Fruit fly (Drosophila melanogaster) whole organism, embryonic: ENCODE results near the gene CG34332.

Experiments used
- Atf-2 ChIP-seq: fragments of 200-800 bp; sonication (Bioruptor generic); optimal IDR thresholded peaks from 2 replicates; lab custom pipeline; 2016; ENCODE audit warnings: missing biosample characterization, missing genetic modification characterization
- CG10267 ChIP-seq: fragments of 200-800 bp; sonication (Bioruptor generic); optimal IDR thresholded peaks from 2 replicates; lab custom pipeline; 2018; ENCODE audit warnings: missing biosample characterization, mild to moderate bottlenecking, missing genetic modification characterization, moderate library complexity
- CG10366 ChIP-seq: fragments of 200-800 bp; sonication (Bioruptor generic); IDR thresholded peaks from 2 replicates; pipeline ENCODE4 v1.3.6; 2022; ENCODE audit warnings: missing biosample characterization, missing genetic modification characterization
- CG10654 ChIP-seq: fragments of 200-800 bp; sonication (Bioruptor generic); optimal IDR thresholded peaks from 2 replicates; lab custom pipeline; 2016; ENCODE audit warnings: missing biosample characterization, missing genetic modification characterization
- CG11695 ChIP-seq: fragments of 200-800 bp; sonication (Bioruptor generic); IDR thresholded peaks from 3 replicates; pipeline ENCODE4 v1.3.6; 2022; ENCODE audit warnings: missing biosample characterization, missing genetic modification characterization
- CG12236 ChIP-seq: fragments of 200-800 bp; sonication (Bioruptor generic); optimal IDR thresholded peaks from 2 replicates; lab custom pipeline; 2016; ENCODE audit warnings: missing biosample characterization, missing genetic modification characterization
- CG13424 ChIP-seq: fragments of 200-800 bp; sonication (Bioruptor generic); optimal IDR thresholded peaks from 2 replicates; lab custom pipeline; 2019; ENCODE audit warnings: missing biosample characterization, mild to moderate bottlenecking, missing genetic modification characterization, moderate library complexity
- CG13775 ChIP-seq: fragments of 200-800 bp; sonication (Bioruptor generic); optimal IDR thresholded peaks from 3 replicates; lab custom pipeline; 2017; ENCODE audit warnings: missing biosample characterization, mild to moderate bottlenecking, missing genetic modification characterization
- CG14710 ChIP-seq: fragments of 200-800 bp; sonication (Bioruptor generic); optimal IDR thresholded peaks from 3 replicates; lab custom pipeline; 2019; ENCODE audit warnings: missing biosample characterization, mild to moderate bottlenecking, missing genetic modification characterization, moderate library complexity
- CG16779 ChIP-seq: fragments of 200-800 bp; sonication (Bioruptor generic); IDR thresholded peaks from 2 replicates; pipeline ENCODE4 v1.3.6; 2022; ENCODE audit warnings: missing biosample characterization, missing genetic modification characterization
- CG17361 ChIP-seq: fragments of 200-800 bp; sonication (Bioruptor generic); IDR thresholded peaks from 3 replicates; pipeline ENCODE4 v1.3.6; 2022; ENCODE audit warnings: missing biosample characterization, missing genetic modification characterization
- CG30020 ChIP-seq: fragments of 200-800 bp; optimal IDR thresholded peaks from 2 replicates; lab custom pipeline; 2019; ENCODE audit warnings: missing biosample characterization, mild to moderate bottlenecking, missing genetic modification characterization, moderate library complexity
- CG30431 ChIP-seq: fragments of 200-800 bp; sonication (Bioruptor generic); optimal IDR thresholded peaks from 2 replicates; lab custom pipeline; 2017; ENCODE audit warnings: missing biosample characterization, missing genetic modification characterization
- CG31388 ChIP-seq: fragments of 200-800 bp; sonication (Bioruptor generic); optimal IDR thresholded peaks from 2 replicates; lab custom pipeline; 2016; ENCODE audit warnings: missing biosample characterization, missing genetic modification characterization
- CG31441 ChIP-seq: fragments of 200-800 bp; sonication (Bioruptor generic); IDR thresholded peaks from 2 replicates; pipeline ENCODE4 v1.3.6; 2022; ENCODE audit warnings: missing biosample characterization, missing genetic modification characterization
- CG3847 ChIP-seq: fragments of 200-800 bp; sonication (Bioruptor generic); IDR thresholded peaks from 2 replicates; pipeline ENCODE4 v1.3.6; 2022; ENCODE audit warnings: missing biosample characterization, missing genetic modification characterization
- CG3995 ChIP-seq: fragments of 200-800 bp; sonication (Bioruptor generic); optimal IDR thresholded peaks from 3 replicates; lab custom pipeline; 2016; ENCODE audit warnings: missing biosample characterization, missing genetic modification characterization
- CG4617 ChIP-seq: fragments of 200-800 bp; sonication (Bioruptor generic); optimal IDR thresholded peaks from 3 replicates; lab custom pipeline; 2016; ENCODE audit warnings: missing biosample characterization, missing genetic modification characterization, borderline replicate concordance
- CG6813 ChIP-seq: fragments of 200-800 bp; sonication (Bioruptor generic); optimal IDR thresholded peaks from 2 replicates; lab custom pipeline; 2017; ENCODE audit warnings: missing biosample characterization, missing genetic modification characterization, mild to moderate bottlenecking, moderate library complexity, missing genetic modification reagents
- CG7786 ChIP-seq: fragments of 200-800 bp; sonication (Bioruptor generic); optimal IDR thresholded peaks from 2 replicates; lab custom pipeline; 2016; ENCODE audit warnings: missing biosample characterization, missing genetic modification characterization
- CG7963 ChIP-seq: fragments of 200-800 bp; sonication (Bioruptor generic); IDR thresholded peaks from 3 replicates; pipeline ENCODE4 v1.3.6; 2022; ENCODE audit warnings: missing biosample characterization, missing genetic modification characterization; ENCODE audit not compliant: partially characterized antibody
- CG9437 ChIP-seq: fragments of 200-800 bp; sonication (Bioruptor generic); optimal IDR thresholded peaks from 2 replicates; lab custom pipeline; 2018; ENCODE audit warnings: missing biosample characterization, mild to moderate bottlenecking, missing genetic modification characterization
- Dek ChIP-seq: fragments of 200-800 bp; sonication (Bioruptor generic); optimal IDR thresholded peaks from 3 replicates; lab custom pipeline; 2019; ENCODE audit warnings: missing biosample characterization, mild to moderate bottlenecking, missing genetic modification characterization, moderate library complexity
- E2f2 ChIP-seq: fragments of 200-800 bp; sonication (Bioruptor generic); IDR thresholded peaks from 2 replicates; pipeline ENCODE4 v1.3.6; 2022; ENCODE audit warnings: missing biosample characterization, missing genetic modification characterization
- Hey ChIP-seq: fragments of 200-800 bp; sonication (Bioruptor generic); optimal IDR thresholded peaks from 3 replicates; lab custom pipeline; 2018; ENCODE audit warnings: missing biosample characterization, mild to moderate bottlenecking, missing genetic modification characterization
- Meics ChIP-seq: fragments of 200-800 bp; sonication (Bioruptor generic); optimal IDR thresholded peaks from 2 replicates; lab custom pipeline; 2017; ENCODE audit warnings: missing biosample characterization, mild to moderate bottlenecking, missing genetic modification characterization
- Mrtf ChIP-seq: fragments of 200-800 bp; sonication (Bioruptor generic); IDR thresholded peaks from 3 replicates; pipeline ENCODE4 v1.3.6; 2022; ENCODE audit warnings: missing biosample characterization, missing genetic modification characterization
- Rfx ChIP-seq: fragments of 200-800 bp; sonication (Bioruptor generic); IDR thresholded peaks from 2 replicates; pipeline ENCODE4 v1.3.6; 2022; ENCODE audit warnings: missing biosample characterization, missing genetic modification characterization
- Sry-δ ChIP-seq: fragments of 200-800 bp; sonication (Bioruptor generic); optimal IDR thresholded peaks from 2 replicates; lab custom pipeline; 2016; ENCODE audit warnings: missing biosample characterization, missing genetic modification characterization
- Vsx1 ChIP-seq: fragments of 200-800 bp; sonication (Bioruptor generic); optimal IDR thresholded peaks from 2 replicates; lab custom pipeline; 2017; ENCODE audit warnings: missing biosample characterization, mild to moderate bottlenecking, missing genetic modification characterization, missing genetic modification reagents
- az2 ChIP-seq: fragments of 200-800 bp; sonication (Bioruptor generic); optimal IDR thresholded peaks from 3 replicates; lab custom pipeline; 2016; ENCODE audit warnings: missing biosample characterization, missing genetic modification characterization
- br ChIP-seq: fragments of >200 bp; optimal IDR thresholded peaks from 2 replicates; lab custom pipeline; 2017
- dan ChIP-seq: fragments of 200-800 bp; sonication (Bioruptor generic); IDR thresholded peaks from 2 replicates; pipeline ENCODE4 v1.3.6; 2022; ENCODE audit warnings: missing biosample characterization, missing genetic modification characterization
- dati ChIP-seq: fragments of 200-800 bp; sonication (Bioruptor generic); IDR thresholded peaks from 2 replicates; pipeline ENCODE4 v1.3.6; 2022; ENCODE audit warnings: missing biosample characterization, missing genetic modification characterization
- dimm ChIP-seq: fragments of 200-800 bp; sonication (Bioruptor generic); IDR thresholded peaks from 2 replicates; pipeline ENCODE4 v1.3.6; 2022; ENCODE audit warnings: missing biosample characterization, missing genetic modification characterization
- dysf ChIP-seq: fragments of 200-800 bp; sonication (Bioruptor generic); IDR thresholded peaks from 3 replicates; pipeline ENCODE4 v1.3.6; 2022; ENCODE audit warnings: missing biosample characterization, missing genetic modification characterization
- gfzf ChIP-seq: fragments of 200-800 bp; sonication (Bioruptor generic); optimal IDR thresholded peaks from 2 replicates; lab custom pipeline; 2016; ENCODE audit warnings: missing biosample characterization, mild to moderate bottlenecking, missing genetic modification characterization, moderate library complexity
- gsb-n ChIP-seq: fragments of 200-800 bp; sonication (Bioruptor generic); optimal IDR thresholded peaks from 3 replicates; lab custom pipeline; 2018; ENCODE audit warnings: missing biosample characterization, mild to moderate bottlenecking, missing genetic modification characterization
- hbn ChIP-seq: fragments of 200-800 bp; sonication (Bioruptor generic); IDR thresholded peaks from 2 replicates; pipeline ENCODE4 v1.3.6; 2022; ENCODE audit warnings: missing biosample characterization, missing genetic modification characterization; ENCODE audit not compliant: partially characterized antibody
- ken ChIP-seq: fragments of 200-800 bp; sonication (Bioruptor generic); IDR thresholded peaks from 3 replicates; pipeline ENCODE4 v1.3.6; 2022; ENCODE audit warnings: missing biosample characterization, missing genetic modification characterization
- mam ChIP-seq: fragments of 200-800 bp; sonication (Bioruptor generic); optimal IDR thresholded peaks from 3 replicates; lab custom pipeline; 2016; ENCODE audit warnings: missing biosample characterization, missing genetic modification characterization
- nau ChIP-seq: fragments of 200-800 bp; sonication (Bioruptor generic); optimal IDR thresholded peaks from 3 replicates; lab custom pipeline; 2017; ENCODE audit warnings: missing biosample characterization, mild to moderate bottlenecking, missing genetic modification characterization, missing genetic modification reagents
- nerfin-1 ChIP-seq: fragments of 200-800 bp; sonication (Bioruptor generic); optimal IDR thresholded peaks from 3 replicates; lab custom pipeline; 2019; ENCODE audit warnings: missing biosample characterization, mild to moderate bottlenecking, missing genetic modification characterization, moderate library complexity
- p53 ChIP-seq: fragments of 200-800 bp; sonication (Bioruptor generic); optimal IDR thresholded peaks from 2 replicates; lab custom pipeline; 2016; ENCODE audit warnings: missing biosample characterization, missing genetic modification characterization
- pfk ChIP-seq: fragments of 200-800 bp; sonication (Bioruptor generic); optimal IDR thresholded peaks from 2 replicates; lab custom pipeline; 2018; ENCODE audit warnings: missing biosample characterization, mild to moderate bottlenecking, missing genetic modification characterization, moderate library complexity
- pnt ChIP-seq: fragments of 200-800 bp; sonication (Bioruptor generic); optimal IDR thresholded peaks from 3 replicates; lab custom pipeline; 2016; ENCODE audit warnings: missing biosample characterization, missing genetic modification characterization
- row ChIP-seq: fragments of 200-800 bp; sonication (Bioruptor generic); IDR thresholded peaks from 3 replicates; pipeline ENCODE4 v1.3.6; 2022; ENCODE audit warnings: missing biosample characterization, missing genetic modification characterization
- schlank ChIP-seq: fragments of 200-800 bp; sonication (Bioruptor generic); optimal IDR thresholded peaks from 2 replicates; lab custom pipeline; 2018; ENCODE audit warnings: missing biosample characterization, mild to moderate bottlenecking, missing genetic modification characterization
- ssp ChIP-seq: fragments of 200-800 bp; sonication (Bioruptor generic); IDR thresholded peaks from 2 replicates; pipeline ENCODE4 v1.3.6; 2022; ENCODE audit warnings: missing biosample characterization, missing genetic modification characterization
- usp ChIP-seq: fragments of >200 bp; optimal IDR thresholded peaks from 2 replicates; lab custom pipeline; 2017; ENCODE audit warnings: missing biosample characterization, missing genetic modification characterization
- z ChIP-seq: fragments of 200-800 bp; sonication (Bioruptor generic); IDR thresholded peaks from 3 replicates; pipeline ENCODE4 v1.3.6; 2022; ENCODE audit warnings: missing biosample characterization, missing genetic modification characterization
- zf30C ChIP-seq: fragments of 200-800 bp; sonication (Bioruptor generic); optimal IDR thresholded peaks from 3 replicates; lab custom pipeline; 2018; ENCODE audit warnings: missing biosample characterization, mild to moderate bottlenecking, missing genetic modification characterization
- zfh1 ChIP-seq: fragments of 200-800 bp; sonication (Bioruptor generic); IDR thresholded peaks from 3 replicates; pipeline ENCODE4 v1.3.6; 2022; ENCODE audit warnings: missing biosample characterization, missing genetic modification characterization

Gene CG34332

DNA sequence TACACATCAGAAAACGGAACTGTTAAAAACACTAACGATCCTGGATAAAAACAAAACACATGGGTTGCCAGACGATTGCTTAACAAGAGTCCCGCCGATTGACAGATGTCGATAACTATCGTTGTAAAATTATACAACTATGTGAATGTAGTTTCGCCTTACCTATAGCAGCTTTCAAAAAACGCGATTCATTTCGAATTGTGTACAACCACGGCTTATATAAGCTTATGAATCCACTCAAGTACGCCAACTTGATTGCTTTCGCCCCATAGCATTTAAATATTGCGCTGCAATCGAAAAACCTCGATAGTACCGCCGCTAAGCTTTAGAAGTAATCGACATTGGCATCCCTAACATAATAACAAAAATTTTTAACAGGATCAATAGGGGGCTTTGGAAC, 29.1 kb downstream of the CG34332 start, which contains the start of the genes CG9581 and CG9578 (continued):
- TF ChIP-seq mam (GFP tag; lab: Kevin White, UChicago) (no peak), gfzf (GFP tag; lab: Kevin White, UChicago) (no peak), gsb-n (tag; lab: Kevin White, UChicago) (no peak), row (GFP tag; lab: Robert Waterston, UW) (peak; percentile 52; the same call in 1 of the 3 replicates), CG13424 (tag; lab: Kevin White, UChicago) (no peak), CG14710 (tag; lab: Kevin White, UChicago) (peak; percentile 27), Dek (tag; lab: Kevin White, UChicago) (no peak), ssp (GFP tag; lab: Robert Waterston, UW) (no peak), CG6813 (no peak), Mrtf (GFP tag; lab: Robert Waterston, UW) (no peak), ken (GFP tag; lab: Robert Waterston, UW) (no peak), nau (GFP tag; lab: Kevin White, UChicago) (no peak), CG7786 (GFP tag; lab: Kevin White, UChicago) (no peak), Hey (tag; lab: Kevin White, UChicago) (no peak), CG3847 (0 out of 2 replicates have a peak, but pooled peaks have one; percentile 28), zf30C (GFP tag; lab: Kevin White, UChicago) (no peak), CG10366 (GFP tag; lab: Robert Waterston, UW) (no peak), CG10654 (GFP tag; lab: Kevin White, UChicago) (no peak), pnt (no peak), Rfx (no peak), CG31441 (GFP tag; lab: Robert Waterston, UW) (no peak), CG30431 (no peak), Vsx1 (GFP tag; lab: Kevin White, UChicago) (no peak), Meics (no peak), dan (GFP tag; lab: Robert Waterston, UW) (no peak), Sry-δ (GFP tag; lab: Kevin White, UChicago) (peak; percentile 82), nerfin-1 (tag; lab: Kevin White, UChicago) (peak; percentile 2), usp (GFP tag; lab: Kevin White, UChicago) (no peak), CG16779 (no peak), p53 (GFP tag; lab: Kevin White, UChicago) (no peak), pfk (no peak), zfh1 (no peak), Atf-2 (no peak), CG4617 (GFP tag; lab: Kevin White, UChicago) (peak; percentile 26), CG7963 (GFP tag; lab: Robert Waterston, UW) (peak; percentile 15; the same call in 1 of the 3 replicates), CG30020 (tag; lab: Kevin White, UChicago) (peak; percentile 54), dimm (GFP tag; lab: Robert Waterston, UW) (no peak), CG31388 (GFP tag; lab: Kevin White, UChicago) (no peak), az2 (GFP tag; lab: Kevin White, UChicago) (no peak), hbn (GFP tag; lab: Robert Waterston, UW) (peak; percentile 67), br (lab: Kevin White, UChicago) (no peak), CG3995 (GFP tag; lab: Kevin White, UChicago) (peak; percentile 32), CG12236 (GFP tag; lab: Kevin White, UChicago) (no peak), CG11695 (GFP tag; lab: Robert Waterston, UW) (no peak), CG17361 (GFP tag; lab: Robert Waterston, UW) (0 out of 3 replicates have a peak, but pooled peaks have one; percentile 9), CG10267 (peak; percentile 8), E2f2 (peak; percentile 90), dysf (GFP tag; lab: Robert Waterston, UW) (no peak; the same call in 2 of the 3 replicates), dati (no peak), CG13775 (GFP tag; lab: Kevin White, UChicago) (no peak), schlank (tag; lab: Kevin White, UChicago) (no peak), CG9437 (no peak), z (GFP tag; lab: Robert Waterston, UW) (no peak)
